Fruit fly (Drosophila melanogaster) whole organism, adult: Measurements from ENCODE around the gene Ank2.

ENCODE experiments used
- CG14711 ChIP-seq: fragments of 200-800 bp; sonication (Bioruptor generic); optimal IDR thresholded peaks from 2 replicates; lab custom pipeline; 2018; ENCODE audit warnings: missing biosample characterization, mild to moderate bottlenecking, missing genetic modification characterization, moderate library complexity
- CG1620 ChIP-seq: fragments of 200-800 bp; sonication (Bioruptor generic); optimal IDR thresholded peaks from 2 replicates; lab custom pipeline; 2016; ENCODE audit warnings: missing biosample characterization, missing genetic modification characterization
- CG7045 ChIP-seq: fragments of 200-800 bp; sonication (Bioruptor generic); optimal IDR thresholded peaks from 2 replicates; lab custom pipeline; 2017; ENCODE audit warnings: missing biosample characterization, mild to moderate bottlenecking, missing genetic modification characterization
- Clk ChIP-seq: fragments of 200-800 bp; sonication (Bioruptor generic); optimal IDR thresholded peaks from 2 replicates; lab custom pipeline; 2017; ENCODE audit warnings: missing biosample characterization, missing genetic modification characterization
- cic ChIP-seq: fragments of 200-800 bp; sonication (Bioruptor generic); optimal IDR thresholded peaks from 2 replicates; lab custom pipeline; 2017; ENCODE audit warnings: missing biosample characterization, mild to moderate bottlenecking, missing genetic modification characterization, moderate library complexity
- cnc ChIP-seq, 2 experiments: fragments of >200 bp; optimal IDR thresholded peaks; 2 replicates each; lab custom pipeline; 2017

DNA sequence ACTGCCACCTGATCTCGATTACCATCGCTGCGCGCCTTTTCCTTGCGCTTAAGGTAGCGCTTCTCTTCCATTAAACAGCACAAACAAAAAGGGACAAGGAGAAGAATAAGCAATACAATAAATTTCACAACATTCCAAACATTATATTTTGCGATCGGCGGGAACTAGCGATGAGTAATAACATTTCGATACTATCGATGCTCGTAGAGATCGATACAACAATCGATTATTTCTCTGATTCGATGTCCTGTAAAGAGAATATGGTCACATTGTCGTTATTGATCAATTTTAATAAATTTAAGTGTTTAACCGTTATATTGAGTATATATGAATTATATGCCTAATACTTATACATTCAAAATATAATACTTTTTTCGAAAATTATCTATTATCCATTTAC lies 8.1 kb upstream of the Ank2 start, which contains the start of gene CG7457:
- no peak for TF ChIP-seq CG7045 (GFP tag; lab: Kevin White, UChicago)
- no peak for TF ChIP-seq cnc (optimal IDR thresholded peaks at IDR 0.05; lab: Kevin White, UChicago)
- no peak for TF ChIP-seq Clk (GFP tag; lab: Kevin White, UChicago)
- TF ChIP-seq CG1620 (GFP tag; lab: Kevin White, UChicago) = no peak
- TF ChIP-seq CG14711 (tag; lab: Kevin White, UChicago) = no peak
- no peak for TF ChIP-seq cic (GFP tag; lab: Kevin White, UChicago)
